Fruit fly (Drosophila melanogaster) whole organism, embryonic: Measurements from ENCODE around the gene Tsf2.

Source experiments
- Adf1 ChIP-seq: fragments of 200-800 bp; sonication (Bioruptor generic); IDR thresholded peaks from 2 replicates; pipeline ENCODE4 v1.3.6; 2022; ENCODE audit warnings: missing biosample characterization, missing genetic modification characterization
- Antp ChIP-seq: fragments of 200-800 bp; sonication (Bioruptor generic); optimal IDR thresholded peaks from 3 replicates; lab custom pipeline; 2016; ENCODE audit warnings: missing biosample characterization, missing genetic modification characterization
- Atf6 ChIP-seq: fragments of 200-800 bp; sonication (Bioruptor generic); IDR thresholded peaks from 2 replicates; pipeline ENCODE4 v1.3.6; 2022; ENCODE audit warnings: missing biosample characterization, missing genetic modification characterization
- B-H1 ChIP-seq: fragments of 200-800 bp; sonication (Bioruptor generic); IDR thresholded peaks from 3 replicates; pipeline ENCODE4 v1.3.6; 2022; ENCODE audit warnings: missing biosample characterization, missing genetic modification characterization
- CG10267 ChIP-seq: fragments of 200-800 bp; sonication (Bioruptor generic); optimal IDR thresholded peaks from 2 replicates; lab custom pipeline; 2018; ENCODE audit warnings: missing biosample characterization, mild to moderate bottlenecking, missing genetic modification characterization, moderate library complexity
- CG11093 ChIP-seq: fragments of 200-800 bp; sonication (Bioruptor generic); IDR thresholded peaks from 3 replicates; pipeline ENCODE4 v1.3.6; 2022; ENCODE audit warnings: missing biosample characterization, missing genetic modification characterization
- CG11696 ChIP-seq: fragments of 200-800 bp; sonication (Bioruptor generic); IDR thresholded peaks from 2 replicates; pipeline ENCODE4 v1.3.6; 2022; ENCODE audit warnings: missing biosample characterization, missing genetic modification characterization
- CG14965 ChIP-seq: fragments of 200-800 bp; sonication (Bioruptor generic); optimal IDR thresholded peaks from 2 replicates; lab custom pipeline; 2016; ENCODE audit warnings: missing biosample characterization, missing genetic modification characterization, borderline replicate concordance
- CG1647 ChIP-seq: fragments of 200-800 bp; sonication (Bioruptor generic); optimal IDR thresholded peaks from 3 replicates; lab custom pipeline; 2016; ENCODE audit warnings: missing biosample characterization, missing genetic modification characterization
- CG1792 ChIP-seq: fragments of 200-800 bp; sonication (Bioruptor generic); optimal IDR thresholded peaks from 2 replicates; lab custom pipeline; 2016; ENCODE audit warnings: missing biosample characterization, missing genetic modification characterization
- CG2116 ChIP-seq: fragments of 200-800 bp; sonication (Bioruptor generic); optimal IDR thresholded peaks from 3 replicates; lab custom pipeline; 2018; ENCODE audit warnings: missing biosample characterization, mild to moderate bottlenecking, missing genetic modification characterization
- CG30431 ChIP-seq: fragments of 200-800 bp; sonication (Bioruptor generic); optimal IDR thresholded peaks from 2 replicates; lab custom pipeline; 2017; ENCODE audit warnings: missing biosample characterization, missing genetic modification characterization
- CG3163 ChIP-seq: fragments of 200-800 bp; sonication (Bioruptor generic); optimal IDR thresholded peaks from 3 replicates; lab custom pipeline; 2016; ENCODE audit warnings: missing biosample characterization, missing genetic modification characterization
- CG3847 ChIP-seq: fragments of 200-800 bp; sonication (Bioruptor generic); IDR thresholded peaks from 2 replicates; pipeline ENCODE4 v1.3.6; 2022; ENCODE audit warnings: missing biosample characterization, missing genetic modification characterization
- CG43689 ChIP-seq: fragments of 200-800 bp; sonication (Bioruptor generic); IDR thresholded peaks from 2 replicates; pipeline ENCODE4 v1.3.6; 2022; ENCODE audit warnings: missing biosample characterization, missing genetic modification characterization
- CG4617 ChIP-seq: fragments of 200-800 bp; sonication (Bioruptor generic); optimal IDR thresholded peaks from 3 replicates; lab custom pipeline; 2016; ENCODE audit warnings: missing biosample characterization, missing genetic modification characterization, borderline replicate concordance
- CG7786 ChIP-seq: fragments of 200-800 bp; sonication (Bioruptor generic); optimal IDR thresholded peaks from 2 replicates; lab custom pipeline; 2016; ENCODE audit warnings: missing biosample characterization, missing genetic modification characterization
- CG7987 ChIP-seq: fragments of 200-800 bp; sonication (Bioruptor generic); optimal IDR thresholded peaks from 2 replicates; lab custom pipeline; 2018; ENCODE audit warnings: missing biosample characterization, mild to moderate bottlenecking, missing genetic modification characterization, moderate library complexity
- CG8944 ChIP-seq: fragments of 200-800 bp; sonication (Bioruptor generic); optimal IDR thresholded peaks from 3 replicates; lab custom pipeline; 2016; ENCODE audit warnings: missing biosample characterization, missing genetic modification characterization
- CG9215 ChIP-seq: fragments of 200-800 bp; sonication (Bioruptor generic); IDR thresholded peaks from 2 replicates; pipeline ENCODE4 v1.3.6; 2022; ENCODE audit warnings: missing biosample characterization, missing genetic modification characterization
- CTCF ChIP-seq: fragments of 200-800 bp; sonication (Bioruptor generic); optimal IDR thresholded peaks from 2 replicates; lab custom pipeline; 2017; ENCODE audit warnings: missing biosample characterization, mild to moderate bottlenecking, missing genetic modification characterization, moderate library complexity
- HmgZ ChIP-seq: fragments of 200-800 bp; sonication (Bioruptor generic); optimal IDR thresholded peaks from 2 replicates; lab custom pipeline; 2018; ENCODE audit warnings: missing biosample characterization, mild to moderate bottlenecking, missing genetic modification characterization
- Hmx ChIP-seq: fragments of 200-800 bp; sonication (Bioruptor generic); optimal IDR thresholded peaks from 2 replicates; lab custom pipeline; 2016; ENCODE audit warnings: missing biosample characterization, missing genetic modification characterization
- Jarid2 ChIP-seq: fragments of 200-800 bp; sonication (Bioruptor generic); optimal IDR thresholded peaks from 3 replicates; lab custom pipeline; 2017; ENCODE audit warnings: mild to moderate bottlenecking, missing biosample characterization, missing genetic modification reagents, missing genetic modification characterization
- NC2α ChIP-seq: fragments of 200-800 bp; sonication (Bioruptor generic); optimal IDR thresholded peaks from 2 replicates; lab custom pipeline; 2016; ENCODE audit warnings: missing biosample characterization, missing genetic modification characterization
- NFAT ChIP-seq: fragments of 200-800 bp; sonication (Bioruptor generic); IDR thresholded peaks from 2 replicates; pipeline ENCODE4 v1.3.6; 2022; ENCODE audit warnings: missing biosample characterization, missing genetic modification characterization
- Rfx ChIP-seq: fragments of 200-800 bp; sonication (Bioruptor generic); IDR thresholded peaks from 2 replicates; pipeline ENCODE4 v1.3.6; 2022; ENCODE audit warnings: missing biosample characterization, missing genetic modification characterization
- Taf1 ChIP-seq: fragments of 200-800 bp; sonication (Bioruptor generic); IDR thresholded peaks from 2 replicates; pipeline ENCODE4 v1.3.6; 2022; ENCODE audit warnings: missing biosample characterization, missing genetic modification characterization
- ap ChIP-seq: fragments of 200-800 bp; sonication (Bioruptor generic); IDR thresholded peaks from 2 replicates; pipeline ENCODE4 v1.3.6; 2022; ENCODE audit warnings: missing biosample characterization, missing genetic modification characterization
- ase ChIP-seq: fragments of 200-800 bp; sonication (Bioruptor generic); IDR thresholded peaks from 3 replicates; pipeline ENCODE4 v1.3.6; 2022; ENCODE audit warnings: missing biosample characterization, missing genetic modification characterization
- br ChIP-seq: fragments of >200 bp; optimal IDR thresholded peaks from 2 replicates; lab custom pipeline; 2017
- cg ChIP-seq: fragments of 200-800 bp; sonication (Bioruptor generic); optimal IDR thresholded peaks from 3 replicates; lab custom pipeline; 2019; ENCODE audit warnings: missing biosample characterization, mild to moderate bottlenecking, missing genetic modification characterization, moderate library complexity
- chif ChIP-seq, 2 experiments: fragments of 200-800 bp; sonication (Bioruptor generic); optimal IDR thresholded peaks; 3 replicates each; lab custom pipeline; 2016; ENCODE audit warnings: missing biosample characterization in 2 of 2, missing genetic modification characterization in 2 of 2
- chinmo ChIP-seq: fragments of 200-800 bp; sonication (Bioruptor generic); IDR thresholded peaks from 4 replicates; pipeline ENCODE4 v1.3.6; 2022; ENCODE audit warnings: missing biosample characterization, missing genetic modification characterization; ENCODE audit not compliant: partially characterized antibody
- chn ChIP-seq: fragments of 200-800 bp; sonication (Bioruptor generic); optimal IDR thresholded peaks from 2 replicates; lab custom pipeline; 2016; ENCODE audit warnings: missing biosample characterization, missing genetic modification characterization
- ci ChIP-seq: fragments of 200-800 bp; sonication (Bioruptor generic); IDR thresholded peaks from 3 replicates; pipeline ENCODE4 v1.3.6; 2022; ENCODE audit warnings: missing biosample characterization, missing genetic modification characterization
- dpn ChIP-seq, 2 experiments: fragments of 200-800 bp; sonication (Bioruptor generic); optimal IDR thresholded peaks; 3 replicates each; lab custom pipeline; 2016; ENCODE audit warnings: missing biosample characterization in 2 of 2, missing genetic modification characterization in 2 of 2
- eyg ChIP-seq: fragments of 200-800 bp; sonication (Bioruptor generic); optimal IDR thresholded peaks from 3 replicates; lab custom pipeline; 2016; ENCODE audit warnings: missing biosample characterization, missing genetic modification characterization
- fd3F ChIP-seq: fragments of 200-800 bp; sonication (Bioruptor generic); optimal IDR thresholded peaks from 2 replicates; lab custom pipeline; 2018; ENCODE audit warnings: missing biosample characterization, mild to moderate bottlenecking, missing genetic modification characterization, moderate library complexity
- gcm2 ChIP-seq: fragments of 200-800 bp; sonication (Bioruptor generic); optimal IDR thresholded peaks from 2 replicates; lab custom pipeline; 2016; ENCODE audit warnings: missing biosample characterization, missing genetic modification characterization
- gsb ChIP-seq: fragments of 200-800 bp; sonication (Bioruptor generic); IDR thresholded peaks from 2 replicates; pipeline ENCODE4 v1.3.6; 2022; ENCODE audit warnings: missing biosample characterization, missing genetic modification characterization
- ham ChIP-seq: fragments of 200-800 bp; sonication (Bioruptor generic); IDR thresholded peaks from 2 replicates; pipeline ENCODE4 v1.3.6; 2022; ENCODE audit warnings: missing biosample characterization, missing genetic modification characterization
- jing ChIP-seq: fragments of 200-800 bp; sonication (Bioruptor generic); optimal IDR thresholded peaks from 2 replicates; lab custom pipeline; 2018; ENCODE audit warnings: missing biosample characterization, mild to moderate bottlenecking, missing genetic modification characterization
- lmd ChIP-seq: fragments of 200-800 bp; sonication (Bioruptor generic); IDR thresholded peaks from 2 replicates; pipeline ENCODE4 v1.3.6; 2022; ENCODE audit warnings: missing biosample characterization, missing genetic modification characterization
- mam ChIP-seq: fragments of 200-800 bp; sonication (Bioruptor generic); optimal IDR thresholded peaks from 3 replicates; lab custom pipeline; 2016; ENCODE audit warnings: missing biosample characterization, missing genetic modification characterization
- oc ChIP-seq: fragments of 200-800 bp; sonication (Bioruptor generic); optimal IDR thresholded peaks from 2 replicates; lab custom pipeline; 2018; ENCODE audit warnings: missing biosample characterization, mild to moderate bottlenecking, missing genetic modification characterization, moderate library complexity
- p53 ChIP-seq: fragments of 200-800 bp; sonication (Bioruptor generic); optimal IDR thresholded peaks from 2 replicates; lab custom pipeline; 2016; ENCODE audit warnings: missing biosample characterization, missing genetic modification characterization
- pho ChIP-seq: fragments of 200-800 bp; sonication (Bioruptor generic); optimal IDR thresholded peaks from 2 replicates; lab custom pipeline; 2016; ENCODE audit warnings: missing biosample characterization, missing genetic modification characterization
- pita ChIP-seq: fragments of 200-800 bp; sonication (Bioruptor generic); optimal IDR thresholded peaks from 2 replicates; lab custom pipeline; 2017; ENCODE audit warnings: missing biosample characterization, mild to moderate bottlenecking, missing genetic modification characterization
- scrt ChIP-seq: fragments of 200-800 bp; sonication (Bioruptor generic); optimal IDR thresholded peaks from 2 replicates; lab custom pipeline; 2018; ENCODE audit warnings: missing biosample characterization, mild to moderate bottlenecking, missing genetic modification characterization, moderate library complexity
- slp2 ChIP-seq: fragments of 200-800 bp; sonication (Bioruptor generic); optimal IDR thresholded peaks from 2 replicates; lab custom pipeline; 2016; ENCODE audit warnings: missing biosample characterization, missing genetic modification characterization
- stwl ChIP-seq: fragments of 200-800 bp; sonication (Bioruptor generic); optimal IDR thresholded peaks from 3 replicates; lab custom pipeline; 2018; ENCODE audit warnings: missing biosample characterization, mild to moderate bottlenecking, missing genetic modification characterization, moderate library complexity
- zen2 ChIP-seq: fragments of 200-800 bp; sonication (Bioruptor generic); IDR thresholded peaks from 3 replicates; pipeline ENCODE4 v1.3.6; 2022; ENCODE audit warnings: missing biosample characterization, missing genetic modification characterization; ENCODE audit not compliant: partially characterized antibody

The Tsf2 gene

DNA sequence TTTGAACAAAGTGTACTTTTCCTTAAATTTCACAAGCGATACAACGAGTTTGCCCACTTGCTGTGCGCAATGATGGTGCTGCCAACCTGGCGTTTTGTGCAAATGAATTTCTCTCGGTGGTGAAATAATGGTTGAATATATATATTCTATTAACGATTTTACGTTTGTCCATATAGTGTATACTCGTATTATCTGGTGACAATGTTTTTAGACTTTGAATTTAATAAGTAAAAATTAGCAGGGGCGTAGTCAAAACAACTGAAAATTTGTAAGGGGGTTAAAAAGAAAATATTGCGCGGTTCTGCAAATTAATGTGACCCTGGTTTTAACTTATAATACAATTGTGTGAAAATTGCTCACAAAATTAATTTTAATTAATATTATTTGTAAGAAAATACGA lies 9.6 kb downstream of the Tsf2 start, which contains the start of the genes ver and Gcn5 (continued):
- TF ChIP-seq CG11093 (GFP tag; lab: Robert Waterston, UW): peak; percentile 89
- TF ChIP-seq CG3847: peak; percentile 91
- peak; percentile 84 for TF ChIP-seq ap (GFP tag; lab: Robert Waterston, UW)
- TF ChIP-seq eyg: peak; percentile 73
- TF ChIP-seq CG30431 (GFP tag; lab: Kevin White, UChicago): peak; percentile 86
- peak; percentile 61 for TF ChIP-seq Jarid2 (GFP tag; lab: Kevin White, UChicago)
- TF ChIP-seq CG11696: peak; percentile 85
- peak; percentile 91 for TF ChIP-seq ase (GFP tag; lab: Robert Waterston, UW)
- no peak for TF ChIP-seq CG14965 (GFP tag; lab: Kevin White, UChicago)
- peak; percentile 88 for TF ChIP-seq pho (GFP tag; lab: Kevin White, UChicago)
- peak; percentile 92 for TF ChIP-seq fd3F (GFP tag; lab: Kevin White, UChicago)
- peak; percentile 95 for TF ChIP-seq lmd (GFP tag; lab: Robert Waterston, UW)
- peak; percentile 93 for TF ChIP-seq HmgZ (tag; lab: Kevin White, UChicago)
- peak; percentile 86 for TF ChIP-seq CG1647
- TF ChIP-seq ci: peak; percentile 96
- peak; percentile 93 for TF ChIP-seq stwl (tag; lab: Kevin White, UChicago)
- peak; percentile 81 for TF ChIP-seq jing
- peak; percentile 65; the same call in 1 of the 2 replicates for TF ChIP-seq CG43689
- TF ChIP-seq CG2116 (GFP tag; lab: Kevin White, UChicago): peak; percentile 81
- peak; percentile 95 for TF ChIP-seq Rfx
- TF ChIP-seq oc (tag; lab: Kevin White, UChicago): peak; percentile 90
- peak; percentile 59 for TF ChIP-seq gcm2 (GFP tag; lab: Kevin White, UChicago)
- TF ChIP-seq ham (GFP tag; lab: Robert Waterston, UW): peak; percentile 78
- peak; percentile 81 for TF ChIP-seq CG7987 (GFP tag; lab: Kevin White, UChicago)
- peak; percentile 81 for TF ChIP-seq scrt (GFP tag; lab: Kevin White, UChicago)
- TF ChIP-seq NC2α (GFP tag; lab: Kevin White, UChicago): peak; percentile 36
- TF ChIP-seq dpn (GFP tag; optimal IDR thresholded peaks at IDR 0.05; lab: Kevin White, UChicago): peak; percentile 85 to 90
- peak; percentile 79 for TF ChIP-seq Antp
- TF ChIP-seq Taf1 (GFP tag; lab: Robert Waterston, UW): peak; percentile 81
- peak; percentile 68 for TF ChIP-seq CTCF (GFP tag; lab: Kevin White, UChicago)
- peak; percentile 74 for TF ChIP-seq CG4617
- peak; percentile 76 for TF ChIP-seq CG1792
- TF ChIP-seq Atf6 (GFP tag; lab: Robert Waterston, UW): peak; percentile 89
- TF ChIP-seq chinmo (GFP tag; lab: Robert Waterston, UW): no peak
- peak; percentile 85 for TF ChIP-seq CG9215
- peak; percentile 88 for TF ChIP-seq gsb (GFP tag; lab: Robert Waterston, UW)
- peak; percentile 79 for TF ChIP-seq CG8944
- TF ChIP-seq chif (GFP tag; optimal IDR thresholded peaks at IDR 0.05; lab: Kevin White, UChicago): peak; percentile 74 to 88
- peak; percentile 66 for TF ChIP-seq slp2
- TF ChIP-seq CG10267 (tag; lab: Kevin White, UChicago): peak; percentile 88
- peak; percentile 89 for TF ChIP-seq Hmx (GFP tag; lab: Kevin White, UChicago)
- no peak for TF ChIP-seq cg
- TF ChIP-seq NFAT: peak; percentile 91
- TF ChIP-seq B-H1: peak; percentile 93
- TF ChIP-seq p53 (GFP tag; lab: Kevin White, UChicago): peak; percentile 27
- peak; percentile 68 for TF ChIP-seq Adf1
- TF ChIP-seq chn: peak; percentile 90
- TF ChIP-seq mam: peak; percentile 92
- TF ChIP-seq pita: no peak
- no peak for TF ChIP-seq br (lab: Kevin White, UChicago)
- peak; percentile 80 for TF ChIP-seq CG7786 (GFP tag; lab: Kevin White, UChicago)
- no peak for TF ChIP-seq zen2 (GFP tag; lab: Robert Waterston, UW)
- TF ChIP-seq CG3163 (GFP tag; lab: Kevin White, UChicago): peak; percentile 51
